Fruit fly (Drosophila melanogaster) whole organism, larva: ENCODE measurements around the gene CG34238.

Experiments used
- noc ChIP-seq: fragments of 200-800 bp; sonication (Bioruptor generic); optimal IDR thresholded peaks from 3 replicates; lab custom pipeline; 2019; ENCODE audit warnings: missing biosample characterization, mild to moderate bottlenecking, missing genetic modification characterization, moderate library complexity

Gene CG34238

DNA sequence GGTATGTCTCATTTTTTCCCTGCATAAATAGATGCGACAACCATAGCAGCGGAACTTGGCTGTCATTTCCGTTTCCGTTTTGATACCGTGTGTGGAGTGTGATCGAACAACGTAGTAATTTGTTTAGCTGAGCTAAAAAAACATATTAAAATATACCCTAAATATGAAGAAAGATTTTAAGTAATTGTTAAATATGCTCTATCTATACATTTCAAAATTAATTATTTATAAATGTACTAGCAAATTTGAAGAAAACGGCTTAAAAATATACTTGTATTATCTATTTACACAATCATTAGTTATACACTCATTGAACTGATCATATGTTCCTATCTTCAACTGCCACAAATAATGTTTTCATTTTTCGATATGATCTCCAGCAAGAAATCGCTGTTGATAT lies at the start of gene CG34238:
Gene CG34238 (plus strand): TSS at position 301 of the 400 bp plus-strand sequence.
- no peak for TF ChIP-seq noc (tag; lab: Kevin White, UChicago)

DNA sequence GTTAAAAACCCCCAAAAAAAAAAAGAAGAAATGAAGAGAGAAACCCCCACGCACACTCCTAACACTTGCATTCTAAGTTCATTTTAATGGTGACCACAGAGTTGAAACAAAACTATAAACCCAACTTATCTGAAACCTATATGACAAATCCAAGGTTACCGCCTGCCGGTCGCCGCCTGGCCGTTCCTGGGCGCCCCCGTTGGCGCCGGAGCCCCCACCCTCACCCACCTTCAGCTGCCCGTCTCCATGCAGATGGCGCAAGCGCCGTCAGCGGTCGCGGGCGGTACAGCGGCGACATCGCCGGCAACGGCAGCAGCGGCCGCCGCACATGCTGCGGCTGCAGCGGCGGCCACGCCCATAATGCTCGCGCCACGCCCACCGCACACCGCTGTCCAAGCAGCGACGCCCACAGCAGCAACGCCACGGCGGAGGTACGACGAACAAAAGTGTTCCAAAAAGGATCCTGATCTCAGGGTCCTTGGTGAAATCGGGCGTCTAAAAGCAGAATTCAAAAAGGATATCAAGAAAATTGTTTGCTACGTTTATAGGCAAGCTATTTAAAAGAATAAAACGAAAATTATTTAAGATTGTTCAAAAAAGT lies 44.5 kb upstream of the CG34238 start:
- no peak for TF ChIP-seq noc (tag; lab: Kevin White, UChicago)

DNA sequence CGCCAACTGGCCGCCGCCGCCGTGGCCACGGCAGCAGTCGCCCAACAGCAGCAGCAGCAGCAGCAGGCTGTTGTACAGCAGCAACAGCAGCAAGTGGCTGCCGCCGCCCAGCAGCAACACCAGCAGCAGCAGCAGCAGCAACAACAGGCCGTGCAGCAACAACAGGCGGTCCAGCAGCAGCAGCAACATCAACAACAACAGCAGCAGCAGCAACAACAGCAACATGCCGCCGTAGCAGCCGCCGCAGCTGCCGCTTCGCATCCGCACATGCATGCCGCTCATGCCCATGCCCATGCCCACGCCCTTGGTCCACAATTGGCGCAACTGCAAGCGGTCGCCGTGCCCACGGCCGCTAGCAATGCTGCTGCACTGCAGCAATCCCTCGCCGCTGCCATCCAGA lies 41.3 kb upstream of the CG34238 start:
- TF ChIP-seq noc (tag; lab: Kevin White, UChicago), result no peak

DNA sequence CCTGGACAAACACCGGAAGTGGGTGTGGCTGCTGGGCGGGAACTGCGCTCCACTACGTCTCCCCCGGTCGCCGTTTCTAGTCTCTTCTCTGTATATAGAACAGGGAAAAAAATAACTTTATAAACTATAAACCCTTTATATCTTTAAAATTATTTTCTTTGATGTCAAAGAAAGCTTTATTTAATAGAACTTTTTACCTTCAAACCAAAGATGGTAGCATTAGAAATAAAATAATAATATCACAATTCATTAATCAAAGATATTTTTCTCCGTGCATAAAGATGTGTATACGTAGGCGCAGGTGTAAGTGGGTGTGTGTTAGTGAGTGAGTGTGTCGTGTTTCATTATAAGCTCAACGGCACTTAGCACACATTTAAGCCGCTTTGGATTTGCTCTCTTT lies 26.8 kb upstream of the CG34238 start:
- no peak for TF ChIP-seq noc (tag; lab: Kevin White, UChicago)

DNA sequence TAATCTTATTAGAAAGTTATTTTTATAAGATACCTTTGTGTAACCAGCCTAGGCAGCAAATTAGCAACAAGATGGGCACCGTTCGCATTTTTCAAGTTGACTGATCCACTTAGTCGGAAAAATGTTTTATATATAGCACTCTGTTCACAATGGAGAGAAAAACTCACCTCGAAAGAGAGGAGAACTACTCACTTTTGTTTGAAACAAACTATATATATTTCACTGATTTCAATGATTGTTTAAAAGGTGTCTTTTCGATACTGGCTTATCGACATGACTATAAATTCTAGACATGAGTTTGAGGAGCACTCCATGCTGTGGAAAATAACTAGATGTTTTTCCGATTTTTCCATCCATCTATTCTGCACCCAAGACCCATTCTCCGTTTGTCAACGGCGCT lies 2.8 kb upstream of the CG34238 start, which contains the start of gene CG42521:
Gene CG42521 (minus strand): TSS at position 101 of the 400 bp plus-strand sequence.
- no peak for TF ChIP-seq noc (tag; lab: Kevin White, UChicago)

DNA sequence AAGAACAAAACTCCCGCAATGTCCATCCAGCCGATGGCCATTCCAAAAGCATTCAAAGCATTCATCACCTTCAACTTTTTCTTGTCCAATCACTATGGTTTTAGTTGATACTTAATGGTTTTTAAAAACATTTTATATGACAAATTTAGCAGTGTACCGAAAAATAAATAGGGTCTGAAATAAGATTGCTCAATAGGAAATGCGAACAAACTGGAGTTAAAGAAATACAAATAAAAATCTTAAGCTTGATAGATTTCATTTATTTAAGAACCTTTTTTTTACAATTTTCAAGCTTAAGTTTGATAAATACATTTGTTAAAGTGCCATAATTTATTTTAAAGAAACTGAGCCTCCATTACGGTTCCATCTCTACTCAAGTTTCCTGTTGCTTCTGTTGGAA lies 800 bp upstream of the CG34238 start, which contains the start of gene CG43127:
Gene CG43127 (minus strand): TSS at position 101 of the 400 bp plus-strand sequence.
- no peak for TF ChIP-seq noc (tag; lab: Kevin White, UChicago)

DNA sequence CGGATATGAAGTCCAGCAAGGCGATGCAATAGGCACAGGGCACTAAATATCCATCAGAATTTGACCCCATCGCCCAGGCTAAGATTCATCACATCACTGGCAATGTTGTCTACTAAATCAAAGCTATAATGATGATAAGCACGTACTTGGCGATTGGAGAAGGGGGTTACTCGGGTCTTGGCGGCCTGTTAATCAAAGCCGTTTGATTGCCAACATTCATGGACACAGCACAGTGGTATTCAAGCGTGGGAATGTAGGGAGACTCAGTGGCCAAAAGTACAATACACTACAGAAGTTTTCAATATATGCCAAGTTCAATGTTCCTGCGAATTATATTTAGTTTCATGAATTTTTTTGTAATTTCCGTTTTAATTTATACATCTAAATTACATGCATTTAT lies 2.1 kb downstream of the CG34238 start, which contains the start of gene CG14151:
Gene CG14151 (minus strand): TSS at position 101 of the 400 bp plus-strand sequence.
- no peak for TF ChIP-seq noc (tag; lab: Kevin White, UChicago)

DNA sequence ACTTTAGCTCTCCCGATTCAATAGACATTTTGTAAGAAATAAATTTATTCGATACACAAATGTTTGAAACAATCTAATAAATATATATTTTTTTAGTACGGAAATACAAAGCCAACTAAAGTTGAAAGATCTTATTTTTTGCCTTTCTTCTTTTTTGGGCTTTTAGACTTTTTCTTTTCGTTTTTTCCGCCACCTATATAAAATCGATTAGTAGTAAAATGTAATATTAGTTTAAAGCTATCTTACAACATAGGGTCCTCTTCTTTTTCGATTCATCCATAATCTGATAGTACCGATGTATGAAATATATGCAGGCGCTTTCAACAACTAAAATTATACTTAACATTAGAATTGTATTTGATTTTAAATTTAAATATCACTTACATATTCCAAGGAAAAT lies 3.7 kb downstream of the CG34238 start, which contains the start of gene CG42536:
Gene CG42536 (minus strand): TSS at position 101 of the 400 bp plus-strand sequence.
- no peak for TF ChIP-seq noc (tag; lab: Kevin White, UChicago)

DNA sequence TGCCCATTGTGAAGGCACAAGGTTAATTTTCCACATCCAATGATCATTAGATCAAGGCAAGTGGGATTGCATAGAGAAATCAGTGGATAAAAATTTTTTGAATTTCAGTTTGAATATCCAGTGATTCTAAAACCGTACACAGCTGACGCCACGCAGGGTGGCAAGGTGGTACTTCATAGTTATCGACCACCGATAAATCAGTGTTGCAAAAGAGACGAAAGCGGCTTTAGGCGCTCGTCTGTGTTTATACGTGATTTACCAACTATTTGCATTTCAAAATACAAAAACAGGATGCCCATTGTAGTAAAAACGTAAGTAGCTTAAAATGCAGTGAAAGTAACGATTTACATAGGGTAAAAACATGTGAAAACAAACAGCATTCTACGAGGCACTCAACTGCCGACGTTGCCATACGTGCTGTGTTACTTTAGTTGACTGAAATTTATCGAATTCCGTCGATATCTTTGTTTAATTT lies 4.6 kb downstream of the CG34238 start, which contains the start of the genes CG42535, CG34001 and hay:
Gene CG42535 (minus strand): TSS at position 51 of the 475 bp plus-strand sequence.
Gene CG34001 (plus strand): TSS at position 195 of the 475 bp plus-strand sequence.
Gene hay (plus strand): TSS at position 195 of the 475 bp plus-strand sequence.
- no peak for TF ChIP-seq noc (tag; lab: Kevin White, UChicago)

DNA sequence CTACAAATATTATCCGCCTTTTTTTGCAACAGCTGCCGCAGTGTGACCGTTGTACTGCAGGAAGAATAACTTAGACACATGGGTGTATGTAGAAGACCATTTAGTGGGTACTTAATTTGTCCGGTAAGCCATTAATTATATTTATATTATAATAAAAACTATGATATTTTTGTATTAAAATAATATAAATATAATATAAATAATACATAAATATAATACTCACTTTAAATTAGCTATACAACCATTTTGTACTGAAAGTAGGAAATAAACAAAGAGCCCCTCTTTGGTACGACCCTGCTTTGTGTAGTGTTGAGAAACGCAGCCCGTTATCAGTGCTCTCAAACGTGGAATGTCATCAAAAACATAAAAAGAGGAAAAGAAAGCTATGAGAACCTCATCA lies 11.5 kb downstream of the CG34238 start, which contains the start of gene Cnep1r2:
Gene Cnep1r2 (plus strand): TSS at position 328 of the 400 bp plus-strand sequence.
- TF ChIP-seq noc (tag; lab: Kevin White, UChicago), result peak; percentile 94

DNA sequence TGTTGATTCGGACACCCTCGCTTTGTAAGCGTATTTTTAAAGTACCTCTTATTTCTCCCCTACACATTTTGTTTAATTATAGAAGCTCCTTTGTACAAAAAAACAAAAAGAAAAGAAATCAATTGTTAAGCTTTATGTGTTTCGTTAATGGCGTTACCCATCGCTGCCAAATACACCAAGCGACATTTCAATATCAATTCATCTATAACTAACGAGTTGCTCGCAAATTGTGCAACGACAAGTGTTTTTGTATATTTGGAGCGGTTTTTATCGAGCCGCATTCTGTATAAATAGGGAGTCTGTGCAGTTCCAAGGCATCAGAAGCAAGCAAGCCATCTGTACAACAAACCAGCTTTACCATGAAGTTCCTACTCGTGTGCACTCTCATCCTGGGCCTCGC lies 13.1 kb downstream of the CG34238 start, which contains the start of gene CG18628:
Gene CG18628 (plus strand): TSS at position 301 of the 400 bp plus-strand sequence.
- no peak for TF ChIP-seq noc (tag; lab: Kevin White, UChicago)

DNA sequence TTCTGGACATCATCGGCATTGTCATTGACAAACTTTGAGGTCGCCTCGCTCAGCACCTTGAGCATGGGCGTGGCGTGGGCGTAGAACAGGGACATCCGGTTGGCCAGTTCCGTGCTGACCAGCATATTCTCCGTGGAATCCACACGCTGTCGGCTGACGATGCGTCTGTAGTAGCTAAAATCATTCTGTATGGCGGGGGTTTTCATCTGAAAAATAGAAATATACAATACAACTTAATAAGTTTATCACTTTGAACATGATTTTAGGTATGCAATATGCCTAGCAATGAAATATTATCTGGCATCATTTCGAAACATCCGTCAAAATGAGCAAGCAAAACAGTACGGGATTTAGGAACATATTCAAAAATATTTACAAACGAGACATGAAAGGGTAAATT lies 15.3 kb downstream of the CG34238 start, which contains the start of gene CG14154:
Gene CG14154 (plus strand): TSS at position 301 of the 400 bp plus-strand sequence.
- TF ChIP-seq noc (tag; lab: Kevin White, UChicago), result no peak

DNA sequence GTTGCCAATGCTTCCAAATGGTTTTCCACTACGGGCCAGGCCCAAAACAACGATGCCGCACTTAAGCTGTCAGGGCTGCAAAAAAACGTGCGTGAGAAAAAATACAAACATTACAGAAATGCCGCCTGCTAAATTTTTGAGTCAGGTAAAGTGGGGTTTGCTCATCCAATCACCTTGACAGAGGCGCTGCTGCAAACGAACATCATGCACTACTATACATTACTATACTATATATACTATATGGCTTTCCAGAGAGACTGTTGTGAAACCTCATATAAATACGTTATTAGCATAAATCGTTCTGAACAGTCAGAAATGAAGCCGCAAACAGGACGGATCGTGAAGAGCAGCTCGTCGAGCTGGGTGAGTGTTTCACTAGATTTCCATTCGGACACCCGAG lies 16.9 kb downstream of the CG34238 start, which contains the start of gene CG14153:
Gene CG14153 (plus strand): TSS at position 301 of the 400 bp plus-strand sequence.
- no peak for TF ChIP-seq noc (tag; lab: Kevin White, UChicago)

DNA sequence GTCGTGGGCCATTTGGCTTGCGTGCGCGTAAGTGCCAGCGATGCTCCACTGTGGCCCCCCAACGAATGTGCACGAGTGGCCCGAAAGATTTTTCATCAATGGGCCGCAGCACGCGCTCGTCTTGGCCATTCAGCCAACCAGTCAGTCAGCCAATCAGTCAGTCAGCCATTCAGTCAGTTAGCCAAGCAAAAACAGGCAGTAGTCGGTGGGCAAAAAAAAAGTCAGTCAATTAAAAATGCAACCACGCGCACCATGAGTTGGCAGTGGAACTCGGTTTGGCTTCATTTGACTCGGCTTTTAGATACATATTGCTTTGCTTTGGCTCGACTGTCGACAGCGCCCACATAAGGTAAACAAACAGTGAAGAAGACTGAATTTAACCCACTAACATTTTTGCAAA lies 19.7 kb downstream of the CG34238 start:
- TF ChIP-seq noc (tag; lab: Kevin White, UChicago), result no peak

DNA sequence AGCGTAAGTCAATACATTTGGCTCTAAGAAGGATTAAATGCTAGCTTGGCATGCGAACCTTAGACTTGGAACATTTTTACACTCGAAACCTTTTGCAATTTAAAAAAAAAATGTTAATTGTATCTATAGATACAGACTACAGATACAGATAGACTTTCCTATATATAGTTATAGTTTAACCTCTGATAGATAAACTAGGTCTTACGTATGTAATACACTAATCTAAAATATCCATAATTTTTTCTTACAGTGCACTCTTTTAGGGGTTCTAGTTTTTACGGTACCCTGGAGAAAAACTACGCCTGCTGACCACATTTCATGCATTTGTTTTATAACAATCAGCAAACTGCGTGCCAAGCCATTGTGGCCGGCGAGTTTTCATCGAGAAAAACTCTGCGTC lies 20.9 kb downstream of the CG34238 start:
- TF ChIP-seq noc (tag; lab: Kevin White, UChicago), result no peak

DNA sequence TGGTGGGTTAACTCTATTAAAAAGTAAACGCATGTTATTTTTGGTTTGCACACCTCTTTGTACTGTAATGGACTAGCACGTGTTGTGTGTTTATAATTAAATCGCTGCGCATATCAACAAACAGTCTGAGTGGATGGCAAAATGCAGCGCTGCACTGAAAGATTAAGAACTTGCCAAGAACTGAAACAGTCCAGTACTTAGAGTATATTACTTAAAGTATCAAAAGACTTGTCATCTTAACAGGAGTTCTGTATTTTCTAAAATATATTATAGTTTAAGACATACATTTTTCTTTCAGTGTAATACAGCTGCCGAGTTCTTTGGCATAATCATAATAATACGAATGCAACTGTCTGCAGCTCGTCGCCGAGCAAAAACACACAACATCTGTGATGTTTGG lies 22.1 kb downstream of the CG34238 start:
- TF ChIP-seq noc (tag; lab: Kevin White, UChicago), result no peak
